Worm (Caenorhabditis elegans): ENCODE data around the gene drn-1.

Gene drn-1

DNA sequence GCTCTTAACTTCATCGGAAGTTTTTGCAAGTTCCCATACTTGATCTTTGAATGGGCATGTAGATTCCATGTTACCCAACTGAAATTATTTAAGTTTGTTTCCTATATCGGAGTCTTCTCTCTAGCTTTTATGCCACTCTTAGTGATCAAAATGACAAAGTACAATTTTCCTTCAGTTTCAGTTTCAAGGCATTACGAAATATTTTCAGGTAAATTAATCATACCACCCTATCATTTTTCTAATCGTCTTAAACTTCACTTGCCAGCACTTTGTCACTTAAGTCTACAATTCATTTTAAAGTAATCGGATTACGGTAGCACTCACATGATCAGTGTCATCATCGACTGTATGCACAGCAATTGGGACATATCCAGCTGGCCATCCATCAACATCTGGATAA is 36.9 kb downstream of the drn-1 start:
- TF ChIP-seq him-1 (tag; optimal IDR thresholded peaks at IDR 0.05), result no peak
- no peak for TF ChIP-seq W03F9.2 (tag; optimal IDR thresholded peaks at IDR 0.05)
- TF ChIP-seq dao-5 (tag; optimal IDR thresholded peaks at IDR 0.05), result no peak

DNA sequence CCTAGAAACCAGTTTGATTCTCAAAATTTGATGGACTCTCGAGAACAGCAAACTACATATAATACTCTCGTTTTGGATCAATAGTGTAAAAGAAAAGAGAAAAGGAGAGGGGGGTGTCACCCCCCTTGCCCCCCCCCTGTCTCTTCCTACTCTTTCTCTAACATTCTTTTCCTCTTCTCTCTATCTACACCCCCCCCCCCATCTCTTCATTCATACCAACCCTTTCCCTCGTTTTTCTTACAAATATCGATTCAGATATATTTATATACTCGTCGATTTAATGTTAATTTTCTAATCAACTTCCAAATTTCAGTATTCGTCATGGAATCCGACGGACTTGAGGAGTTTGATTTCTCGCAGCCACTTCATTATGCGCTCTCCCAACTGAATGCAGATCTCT is 40.5 kb downstream of the drn-1 start, which contains the start of gene EGAP2.1:
TSS of gene EGAP2.1 (plus strand) at position 301 of the 400 bp plus-strand sequence.
- no peak for TF ChIP-seq him-1 (tag; optimal IDR thresholded peaks at IDR 0.05)
- no peak for TF ChIP-seq W03F9.2 (tag; optimal IDR thresholded peaks at IDR 0.05)
- TF ChIP-seq dao-5 (tag; optimal IDR thresholded peaks at IDR 0.05), result no peak

DNA sequence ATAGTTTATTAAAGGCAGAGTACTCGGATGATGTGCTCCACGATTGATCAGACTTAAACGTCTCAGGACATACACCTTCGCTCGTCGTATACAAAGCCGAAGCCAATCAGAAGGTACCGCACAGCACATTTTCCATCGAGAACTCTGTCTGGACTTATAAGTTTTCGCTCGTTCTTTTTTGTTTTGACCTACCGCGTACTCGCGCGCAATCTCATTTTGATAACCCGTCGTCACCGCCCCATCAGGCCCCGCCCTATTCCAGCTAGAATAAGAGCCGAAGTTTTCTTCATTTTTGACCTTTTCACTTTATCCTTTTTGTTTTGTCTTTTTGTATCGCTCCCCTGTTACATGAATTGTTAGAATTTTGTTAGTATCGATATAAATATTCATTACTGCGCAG is 42.0 kb downstream of the drn-1 start, which contains the start of gene EGAP2.2:
TSS of gene EGAP2.2 (plus strand) at position 301 of the 400 bp plus-strand sequence.
- no peak for TF ChIP-seq W03F9.2 (tag; optimal IDR thresholded peaks at IDR 0.05)
- no peak for TF ChIP-seq him-1 (tag; optimal IDR thresholded peaks at IDR 0.05)
- TF ChIP-seq dao-5 (tag; optimal IDR thresholded peaks at IDR 0.05), result no peak

DNA sequence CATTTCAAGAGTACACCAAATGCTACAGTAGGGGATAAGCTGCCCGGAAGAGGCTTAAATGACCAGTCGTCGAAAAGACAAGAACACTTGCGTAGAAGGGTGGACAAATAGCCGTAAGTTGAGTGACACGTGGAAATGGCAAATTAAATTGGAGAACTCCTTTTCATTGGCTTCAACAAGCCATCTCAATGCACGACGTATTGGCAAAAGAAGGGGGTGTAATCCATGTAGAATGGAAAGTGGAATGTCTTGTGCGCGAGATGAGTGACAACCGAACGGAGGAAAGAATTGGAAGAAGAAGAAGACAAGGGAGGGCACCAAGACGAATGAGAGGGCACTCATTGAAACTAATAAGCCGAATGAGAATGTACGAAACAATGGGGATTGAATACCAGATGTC is 43.0 kb downstream of the drn-1 start:
- no peak for TF ChIP-seq W03F9.2 (tag; optimal IDR thresholded peaks at IDR 0.05)
- TF ChIP-seq him-1 (tag; optimal IDR thresholded peaks at IDR 0.05), result no peak
- TF ChIP-seq dao-5 (tag; optimal IDR thresholded peaks at IDR 0.05), result no peak

DNA sequence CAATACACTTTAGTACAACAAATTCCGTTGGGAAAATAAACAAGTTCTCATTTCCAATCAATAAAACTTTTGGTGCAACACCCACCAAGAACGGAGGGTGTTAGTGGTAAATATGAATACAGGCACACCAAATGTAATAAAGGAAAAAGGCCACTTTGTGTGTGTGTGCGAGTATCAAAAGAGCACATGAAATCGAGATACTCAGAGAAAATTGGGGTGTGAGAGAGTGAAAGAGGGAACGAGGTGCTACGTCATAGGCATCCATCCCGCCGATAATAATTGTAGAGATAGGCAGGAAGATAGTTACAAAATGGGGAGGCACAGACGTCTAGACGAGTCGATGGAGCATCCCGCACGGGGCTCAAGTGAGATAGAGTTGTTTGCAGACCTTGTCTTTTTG is 43.9 kb downstream of the drn-1 start:
- TF ChIP-seq him-1 (tag; optimal IDR thresholded peaks at IDR 0.05), result no peak
- TF ChIP-seq dao-5 (tag; optimal IDR thresholded peaks at IDR 0.05), result no peak
- TF ChIP-seq W03F9.2 (tag; optimal IDR thresholded peaks at IDR 0.05), result no peak

DNA sequence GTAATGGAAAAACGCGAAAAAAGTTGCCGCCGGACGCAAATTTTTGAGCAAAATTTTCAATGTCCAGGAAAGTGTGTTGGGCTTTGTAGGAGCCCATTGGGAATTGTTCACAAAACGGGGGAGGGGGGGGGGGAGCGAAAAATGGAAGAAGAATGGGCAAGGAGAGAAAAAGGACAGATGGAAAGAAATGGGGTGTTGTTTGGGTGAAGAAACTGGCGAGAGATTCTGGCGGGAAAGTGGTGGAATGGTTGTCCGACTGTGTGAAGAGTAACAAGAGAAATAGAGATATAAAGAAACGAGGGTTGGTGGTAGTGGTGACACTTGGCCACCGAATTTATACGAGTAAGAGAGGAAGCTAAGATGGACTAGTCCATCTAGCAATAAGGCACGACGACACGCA is 45.3 kb downstream of the drn-1 start:
- TF ChIP-seq dao-5 (tag; optimal IDR thresholded peaks at IDR 0.05) (no peak), him-1 (tag; optimal IDR thresholded peaks at IDR 0.05) (no peak), W03F9.2 (tag; optimal IDR thresholded peaks at IDR 0.05) (no peak)

DNA sequence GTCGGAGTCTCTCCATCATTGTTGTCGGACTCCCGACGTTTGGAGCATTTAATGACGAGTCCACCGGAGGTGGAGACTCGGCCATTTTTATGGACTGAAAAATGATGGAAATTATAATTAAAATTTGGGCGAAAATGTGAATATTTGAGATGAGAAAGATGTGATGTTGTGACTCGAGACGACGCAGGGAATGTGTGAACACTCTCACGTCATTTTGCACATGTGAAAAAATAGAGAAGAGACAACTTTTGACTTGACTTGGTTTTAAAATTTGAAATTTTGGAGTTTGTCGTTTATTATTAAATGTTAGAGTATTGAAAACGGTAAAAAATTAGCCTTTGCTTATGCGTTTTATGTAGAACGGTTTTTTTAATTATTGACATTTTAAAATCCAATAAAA is 46.4 kb downstream of the drn-1 start, which contains the start of gene dsh-1:
TSS of gene dsh-1 (minus strand) at position 101 of the 400 bp plus-strand sequence.
- TF ChIP-seq W03F9.2 (tag; optimal IDR thresholded peaks at IDR 0.05) (no peak), dao-5 (tag; optimal IDR thresholded peaks at IDR 0.05) (no peak), him-1 (tag; optimal IDR thresholded peaks at IDR 0.05) (no peak)

DNA sequence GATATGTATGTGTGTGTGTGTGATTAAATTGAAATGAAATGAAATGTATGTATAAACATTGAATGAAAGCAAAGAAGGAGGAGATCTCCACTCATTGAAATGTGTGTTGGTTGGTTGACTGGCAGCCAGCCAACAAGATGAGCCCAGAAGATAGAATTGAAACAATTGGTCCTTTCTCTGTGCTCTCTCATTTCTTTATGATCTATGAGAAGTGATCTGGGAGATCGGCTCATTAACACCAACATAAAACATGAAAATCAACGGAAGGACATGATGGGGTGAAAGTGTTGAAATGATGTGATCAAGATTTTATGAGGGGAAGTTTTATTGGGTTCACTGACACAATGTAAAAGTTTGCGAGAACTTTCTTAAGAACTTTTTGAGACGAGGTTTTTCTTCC is 48.8 kb downstream of the drn-1 start:
- TF ChIP-seq dao-5 (tag; optimal IDR thresholded peaks at IDR 0.05), result no peak
- TF ChIP-seq W03F9.2 (tag; optimal IDR thresholded peaks at IDR 0.05), result no peak
- TF ChIP-seq him-1 (tag; optimal IDR thresholded peaks at IDR 0.05), result no peak

DNA sequence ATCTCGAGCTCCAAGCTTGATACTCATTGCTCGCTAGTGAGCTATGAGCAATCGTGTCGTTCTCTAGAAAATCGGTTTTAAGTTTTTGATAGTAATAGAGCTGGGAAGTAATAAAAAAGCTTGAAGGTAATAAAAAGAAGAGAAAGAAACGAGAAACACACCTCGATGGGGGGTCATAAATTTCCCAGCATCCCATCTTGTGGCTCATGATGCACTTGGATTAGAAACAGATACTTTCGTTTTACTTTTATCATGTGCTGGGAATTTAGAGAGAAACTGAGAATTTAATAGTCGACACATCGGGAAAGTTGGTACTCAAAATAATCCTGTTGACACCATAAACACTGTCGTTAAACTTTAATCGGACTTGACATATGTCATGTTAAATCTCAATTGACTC is 51.0 kb downstream of the drn-1 start:
- TF ChIP-seq him-1 (tag; optimal IDR thresholded peaks at IDR 0.05) (no peak), W03F9.2 (tag; optimal IDR thresholded peaks at IDR 0.05) (no peak), dao-5 (tag; optimal IDR thresholded peaks at IDR 0.05) (no peak)
